Worm (Caenorhabditis elegans) whole organism, L1 larva: ENCODE data around the gene hcp-1.

Source experiments
- aly-2 ChIP-seq: fragments of 150-350 bp; optimal IDR thresholded peaks from 2 replicates; lab custom pipeline; 2014; ENCODE audit warnings: missing biosample characterization, missing genetic modification characterization
- ceh-63 ChIP-seq: fragments of 200-800 bp; sonication (Bioruptor generic); optimal IDR thresholded peaks from 2 replicates; lab custom pipeline; 2018; ENCODE audit warnings: mild to moderate bottlenecking, missing genetic modification characterization, missing compliant biosample characterization
- ceh-90 ChIP-seq: sonication (generic microtip); optimal IDR thresholded peaks from 2 replicates; lab custom pipeline; 2016; ENCODE audit warnings: missing genetic modification characterization, missing compliant biosample characterization
- ces-1 ChIP-seq: fragments of 150-350 bp; optimal IDR thresholded peaks from 2 replicates; lab custom pipeline; 2014; ENCODE audit warnings: missing biosample characterization, missing genetic modification reagents, missing genetic modification characterization
- dpl-1 ChIP-seq, 3 experiments: fragments of 150-350 bp in 2 of 3; sonication (generic microtip) in 1 of 3; optimal IDR thresholded peaks; 2 replicates each; lab custom pipeline; 2014 to 2017; ENCODE audit warnings: missing biosample characterization in 3 of 3, missing genetic modification characterization in 3 of 3, missing genetic modification reagents in 3 of 3
- dsc-1 ChIP-seq: sonication (generic microtip); optimal IDR thresholded peaks from 2 replicates; lab custom pipeline; 2016; ENCODE audit warnings: mild to moderate bottlenecking, missing genetic modification characterization, missing compliant biosample characterization
- elt-2 ChIP-seq: sonication (generic microtip); optimal IDR thresholded peaks from 2 replicates; lab custom pipeline; 2016; ENCODE audit warnings: missing genetic modification characterization, mild to moderate bottlenecking, inconsistent platforms, missing compliant biosample characterization, missing genetic modification reagents
- nhr-11 ChIP-seq: fragments of 150-350 bp; optimal IDR thresholded peaks from 2 replicates; lab custom pipeline; 2014; ENCODE audit warnings: missing biosample characterization, missing genetic modification characterization
- nhr-20 ChIP-seq: sonication (generic microtip); optimal IDR thresholded peaks from 2 replicates; lab custom pipeline; 2016; ENCODE audit warnings: mild to moderate bottlenecking, missing genetic modification characterization, missing compliant biosample characterization
- nhr-77 ChIP-seq: fragments of 150-350 bp; optimal IDR thresholded peaks from 2 replicates; lab custom pipeline; 2014; ENCODE audit warnings: missing biosample characterization, missing genetic modification characterization
- unc-62 ChIP-seq: fragments of 150-350 bp; optimal IDR thresholded peaks from 2 replicates; lab custom pipeline; 2014; ENCODE audit warnings: missing biosample characterization, missing genetic modification reagents, missing genetic modification characterization

DNA sequence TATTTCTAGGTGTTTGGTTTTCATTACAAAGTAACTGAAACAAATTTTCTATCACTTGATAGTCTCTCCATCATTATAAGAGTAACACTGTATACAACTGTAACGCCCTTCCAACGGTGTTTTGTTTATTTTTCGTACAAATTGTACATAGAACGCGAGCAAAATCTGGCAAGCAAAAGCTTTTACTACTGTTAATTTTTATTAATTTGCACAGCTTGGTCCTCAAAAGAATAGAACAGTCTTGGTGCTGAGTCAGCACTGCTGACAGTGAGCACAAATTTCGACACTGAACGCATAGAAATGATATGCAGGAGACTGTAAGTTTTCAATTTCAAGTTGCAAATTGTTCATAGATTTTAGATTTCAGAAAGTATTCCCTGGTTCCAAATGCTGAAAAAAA lies 3.7 kb upstream of the hcp-1 start, which contains the start of gene ZK1055.2:
- TF ChIP-seq nhr-20 (tag; lab: Kevin White, UChicago) (no peak), unc-62 (no peak), nhr-11 (no peak), aly-2 (tag; lab: Kevin White, UChicago) (no peak), ces-1 (GFP tag; lab: Kevin White, UChicago) (no peak), nhr-77 (tag; lab: Kevin White, UChicago) (no peak), ceh-63 (GFP tag; lab: Kevin White, UChicago) (no peak), dpl-1 (GFP tag; optimal IDR thresholded peaks at IDR 0.05; lab: Kevin White, UChicago) (no peak), dsc-1 (tag; lab: Kevin White, UChicago) (no peak), elt-2 (tag; lab: Kevin White, UChicago) (no peak), ceh-90 (tag; lab: Kevin White, UChicago) (no peak)
